Fruit fly (Drosophila melanogaster) whole organism, embryonic: ENCODE measurements around the gene RpS12.

Experiments used
- ATbp ChIP-seq: fragments of 200-800 bp; sonication (Bioruptor generic); optimal IDR thresholded peaks from 2 replicates; lab custom pipeline; 2017; ENCODE audit warnings: missing biosample characterization, mild to moderate bottlenecking, missing genetic modification characterization, missing genetic modification reagents
- Abd-B ChIP-seq: fragments of 200-800 bp; sonication (Bioruptor generic); optimal IDR thresholded peaks from 2 replicates; lab custom pipeline; 2018; ENCODE audit warnings: missing biosample characterization, mild to moderate bottlenecking, missing genetic modification characterization, moderate library complexity
- Adf1 ChIP-seq: fragments of 200-800 bp; sonication (Bioruptor generic); IDR thresholded peaks from 2 replicates; pipeline ENCODE4 v1.3.6; 2022; ENCODE audit warnings: missing biosample characterization, missing genetic modification characterization
- Atf3 ChIP-seq: fragments of 200-800 bp; sonication (Bioruptor generic); optimal IDR thresholded peaks from 3 replicates; lab custom pipeline; 2016; ENCODE audit warnings: missing biosample characterization, missing genetic modification characterization
- Atf6 ChIP-seq: fragments of 200-800 bp; sonication (Bioruptor generic); IDR thresholded peaks from 2 replicates; pipeline ENCODE4 v1.3.6; 2022; ENCODE audit warnings: missing biosample characterization, missing genetic modification characterization
- Blimp-1 ChIP-seq: fragments of 200-800 bp; sonication (Bioruptor generic); optimal IDR thresholded peaks from 3 replicates; lab custom pipeline; 2018; ENCODE audit warnings: missing biosample characterization, missing genetic modification characterization, mild to moderate bottlenecking, moderate library complexity, missing genetic modification reagents
- CG10274 ChIP-seq: fragments of 200-800 bp; sonication (Bioruptor generic); optimal IDR thresholded peaks from 3 replicates; lab custom pipeline; 2017; ENCODE audit warnings: missing biosample characterization, mild to moderate bottlenecking, missing genetic modification characterization
- CG11456 ChIP-seq: fragments of 200-800 bp; sonication (Bioruptor generic); IDR thresholded peaks from 3 replicates; pipeline ENCODE4 v1.3.6; 2022; ENCODE audit warnings: missing biosample characterization, missing genetic modification characterization
- CG13287 ChIP-seq: fragments of 200-800 bp; sonication (Bioruptor generic); IDR thresholded peaks from 2 replicates; pipeline ENCODE4 v1.3.6; 2022; ENCODE audit warnings: missing biosample characterization, missing genetic modification characterization; ENCODE audit not compliant: partially characterized antibody
- CG13624 ChIP-seq: fragments of 200-800 bp; sonication (Bioruptor generic); optimal IDR thresholded peaks from 2 replicates; lab custom pipeline; 2016; ENCODE audit warnings: missing biosample characterization, missing genetic modification characterization
- CG14860 ChIP-seq: fragments of 200-800 bp; sonication (Bioruptor generic); IDR thresholded peaks from 3 replicates; pipeline ENCODE4 v1.3.6; 2022; ENCODE audit warnings: missing biosample characterization, missing genetic modification characterization; ENCODE audit not compliant: partially characterized antibody
- CG15601 ChIP-seq: fragments of 200-800 bp; sonication (Bioruptor generic); optimal IDR thresholded peaks from 3 replicates; lab custom pipeline; 2019; ENCODE audit warnings: missing biosample characterization, mild to moderate bottlenecking, missing genetic modification characterization, moderate library complexity
- CG16863 ChIP-seq: fragments of 200-800 bp; sonication (Bioruptor generic); optimal IDR thresholded peaks from 3 replicates; lab custom pipeline; 2016; ENCODE audit warnings: missing biosample characterization, missing genetic modification characterization
- CG18262 ChIP-seq: fragments of 200-800 bp; optimal IDR thresholded peaks from 3 replicates; lab custom pipeline; 2019; ENCODE audit warnings: missing biosample characterization, mild to moderate bottlenecking, missing genetic modification characterization, moderate library complexity
- CG18764 ChIP-seq: fragments of 200-800 bp; sonication (Bioruptor generic); optimal IDR thresholded peaks from 3 replicates; lab custom pipeline; 2016; ENCODE audit warnings: missing biosample characterization, missing genetic modification characterization
- CG30403 ChIP-seq: fragments of 200-800 bp; sonication (Bioruptor generic); optimal IDR thresholded peaks from 3 replicates; lab custom pipeline; 2016; ENCODE audit warnings: missing biosample characterization, missing genetic modification characterization
- CG30431 ChIP-seq: fragments of 200-800 bp; sonication (Bioruptor generic); optimal IDR thresholded peaks from 2 replicates; lab custom pipeline; 2017; ENCODE audit warnings: missing biosample characterization, missing genetic modification characterization
- CG34376 ChIP-seq: fragments of 200-800 bp; sonication (Bioruptor generic); optimal IDR thresholded peaks from 2 replicates; lab custom pipeline; 2018; ENCODE audit warnings: missing biosample characterization, mild to moderate bottlenecking, missing genetic modification characterization
- CG3838 ChIP-seq: fragments of 200-800 bp; sonication (Bioruptor generic); optimal IDR thresholded peaks from 3 replicates; lab custom pipeline; 2016; ENCODE audit warnings: missing biosample characterization, missing genetic modification characterization
- CG4404 ChIP-seq: fragments of 200-800 bp; sonication (Bioruptor generic); IDR thresholded peaks from 2 replicates; pipeline ENCODE4 v1.3.6; 2022; ENCODE audit warnings: missing biosample characterization, missing genetic modification characterization
- CG4617 ChIP-seq: fragments of 200-800 bp; sonication (Bioruptor generic); optimal IDR thresholded peaks from 3 replicates; lab custom pipeline; 2016; ENCODE audit warnings: missing biosample characterization, missing genetic modification characterization, borderline replicate concordance
- CG6654 ChIP-seq: fragments of 200-800 bp; sonication (Bioruptor generic); optimal IDR thresholded peaks from 2 replicates; lab custom pipeline; 2017; ENCODE audit warnings: missing biosample characterization, mild to moderate bottlenecking, missing genetic modification characterization
- CG7987 ChIP-seq: fragments of 200-800 bp; sonication (Bioruptor generic); optimal IDR thresholded peaks from 2 replicates; lab custom pipeline; 2018; ENCODE audit warnings: missing biosample characterization, mild to moderate bottlenecking, missing genetic modification characterization, moderate library complexity
- CG9609 ChIP-seq: fragments of 200-800 bp; sonication (Bioruptor generic); optimal IDR thresholded peaks from 3 replicates; lab custom pipeline; 2016; ENCODE audit warnings: missing biosample characterization, missing genetic modification characterization
- Drgx ChIP-seq: fragments of 200-800 bp; sonication (Bioruptor generic); IDR thresholded peaks from 2 replicates; pipeline ENCODE4 v1.3.6; 2022; ENCODE audit warnings: missing biosample characterization, missing genetic modification characterization
- Ets65A ChIP-seq: fragments of 200-800 bp; sonication (Bioruptor generic); peaks from one replicate; lab custom pipeline; 2016; ENCODE audit warnings: missing biosample characterization, missing genetic modification characterization
- HLH54F ChIP-seq: fragments of 200-800 bp; sonication (Bioruptor generic); optimal IDR thresholded peaks from 3 replicates; lab custom pipeline; 2016; ENCODE audit warnings: missing biosample characterization, missing genetic modification characterization
- Lhr ChIP-seq: fragments of 200-800 bp; sonication (Bioruptor generic); optimal IDR thresholded peaks from 3 replicates; lab custom pipeline; 2017; ENCODE audit warnings: mild to moderate bottlenecking, missing biosample characterization, missing genetic modification reagents, missing genetic modification characterization
- Lpt ChIP-seq: fragments of >200 bp; optimal IDR thresholded peaks from 2 replicates; lab custom pipeline; 2018; ENCODE audit warnings: missing biosample characterization, missing genetic modification characterization
- Med ChIP-seq: fragments of 200-800 bp; sonication (Bioruptor generic); peaks from one replicate; lab custom pipeline; 2016; ENCODE audit warnings: missing biosample characterization, missing genetic modification characterization, mild to moderate bottlenecking, inconsistent platforms, moderate library complexity
- Rfx ChIP-seq: fragments of 200-800 bp; sonication (Bioruptor generic); IDR thresholded peaks from 2 replicates; pipeline ENCODE4 v1.3.6; 2022; ENCODE audit warnings: missing biosample characterization, missing genetic modification characterization
- Xrp1 ChIP-seq: fragments of 200-800 bp; sonication (Bioruptor generic); IDR thresholded peaks from 2 replicates; pipeline ENCODE4 v1.3.6; 2022; ENCODE audit warnings: missing biosample characterization, missing genetic modification characterization
- YL-1 ChIP-seq: fragments of 200-800 bp; sonication (Bioruptor generic); optimal IDR thresholded peaks from 3 replicates; lab custom pipeline; 2017; ENCODE audit warnings: missing biosample characterization, mild to moderate bottlenecking, missing genetic modification characterization
- cas ChIP-seq: fragments of 200-800 bp; sonication (Bioruptor generic); IDR thresholded peaks from 2 replicates; pipeline ENCODE4 v1.3.6; 2022; ENCODE audit warnings: missing biosample characterization, missing genetic modification characterization
- emc ChIP-seq: fragments of 200-800 bp; sonication (Bioruptor generic); optimal IDR thresholded peaks from 2 replicates; lab custom pipeline; 2016; ENCODE audit warnings: missing biosample characterization, missing genetic modification characterization
- eyg ChIP-seq: fragments of 200-800 bp; sonication (Bioruptor generic); optimal IDR thresholded peaks from 3 replicates; lab custom pipeline; 2016; ENCODE audit warnings: missing biosample characterization, missing genetic modification characterization
- hbn ChIP-seq: fragments of 200-800 bp; sonication (Bioruptor generic); IDR thresholded peaks from 2 replicates; pipeline ENCODE4 v1.3.6; 2022; ENCODE audit warnings: missing biosample characterization, missing genetic modification characterization; ENCODE audit not compliant: partially characterized antibody
- mld ChIP-seq: fragments of 200-800 bp; sonication (Bioruptor generic); IDR thresholded peaks from 3 replicates; pipeline ENCODE4 v1.3.6; 2022; ENCODE audit warnings: missing biosample characterization, missing genetic modification characterization; ENCODE audit not compliant: partially characterized antibody
- oc ChIP-seq: fragments of 200-800 bp; sonication (Bioruptor generic); optimal IDR thresholded peaks from 2 replicates; lab custom pipeline; 2018; ENCODE audit warnings: missing biosample characterization, mild to moderate bottlenecking, missing genetic modification characterization, moderate library complexity
- pros ChIP-seq: fragments of 200-800 bp; sonication (Bioruptor generic); optimal IDR thresholded peaks from 3 replicates; lab custom pipeline; 2019; ENCODE audit warnings: missing biosample characterization, mild to moderate bottlenecking, missing genetic modification characterization, moderate library complexity
- pum ChIP-seq: fragments of 200-800 bp; sonication (Bioruptor generic); optimal IDR thresholded peaks from 2 replicates; lab custom pipeline; 2016; ENCODE audit warnings: missing biosample characterization, missing genetic modification characterization
- run ChIP-seq: fragments of 200-800 bp; sonication (Bioruptor generic); optimal IDR thresholded peaks from 3 replicates; lab custom pipeline; 2018; ENCODE audit warnings: missing biosample characterization, mild to moderate bottlenecking, missing genetic modification characterization
- sd ChIP-seq: fragments of 200-800 bp; sonication (Bioruptor generic); optimal IDR thresholded peaks from 3 replicates; lab custom pipeline; 2018; ENCODE audit warnings: missing biosample characterization, mild to moderate bottlenecking, missing genetic modification characterization, moderate library complexity
- shn ChIP-seq: fragments of 200-800 bp; sonication (Bioruptor generic); optimal IDR thresholded peaks from 3 replicates; lab custom pipeline; 2016; ENCODE audit warnings: missing biosample characterization, missing genetic modification characterization
- sqz ChIP-seq: fragments of 200-800 bp; sonication (Bioruptor generic); optimal IDR thresholded peaks from 3 replicates; lab custom pipeline; 2018; ENCODE audit warnings: missing biosample characterization, mild to moderate bottlenecking, missing genetic modification characterization
- sug ChIP-seq: fragments of 200-800 bp; optimal IDR thresholded peaks from 2 replicates; lab custom pipeline; 2019; ENCODE audit warnings: missing biosample characterization, mild to moderate bottlenecking, missing genetic modification characterization, moderate library complexity
- tap ChIP-seq: fragments of 200-800 bp; optimal IDR thresholded peaks from 3 replicates; lab custom pipeline; 2019; ENCODE audit warnings: missing biosample characterization, mild to moderate bottlenecking, missing genetic modification characterization, moderate library complexity
- tgo ChIP-seq: fragments of 200-800 bp; sonication (Bioruptor generic); IDR thresholded peaks from 3 replicates; pipeline ENCODE4 v1.3.6; 2022; ENCODE audit warnings: missing biosample characterization, missing genetic modification characterization
- vnd ChIP-seq: fragments of 200-800 bp; sonication (Bioruptor generic); IDR thresholded peaks from 3 replicates; pipeline ENCODE4 v1.3.6; 2022; ENCODE audit warnings: missing biosample characterization, missing genetic modification characterization; ENCODE audit not compliant: partially characterized antibody

Gene RpS12

DNA sequence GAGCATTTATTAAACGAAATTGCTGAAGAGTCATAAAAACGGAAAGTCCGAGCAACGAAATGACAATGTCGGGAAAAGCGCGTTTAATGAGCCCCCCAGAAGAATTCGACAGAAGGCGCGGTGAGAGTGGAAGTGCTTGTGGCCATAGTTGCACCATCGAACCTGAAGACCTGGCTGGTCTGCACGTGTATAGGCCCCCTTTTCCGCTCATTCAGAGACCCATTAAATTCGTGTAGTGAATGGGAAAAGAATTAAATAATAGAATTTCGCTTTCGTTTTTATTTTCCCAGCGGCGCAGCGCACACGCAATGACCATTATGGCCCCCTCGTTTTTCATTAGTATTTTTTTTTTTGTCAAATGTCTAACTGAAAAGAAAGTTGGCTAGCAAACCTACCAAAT is 10.2 kb downstream of the RpS12 start (continued):
- TF ChIP-seq Xrp1 (GFP tag; lab: Robert Waterston, UW) (peak; percentile 22; the same call in 1 of the 2 replicates), Ets65A (GFP tag; lab: Kevin White, UChicago) (peak; percentile 4), CG6654 (GFP tag; lab: Kevin White, UChicago) (no peak), ATbp (GFP tag; lab: Kevin White, UChicago) (no peak), mld (no peak), CG14860 (0 out of 3 replicates have a peak, but pooled peaks have one; percentile 43), CG18764 (GFP tag; lab: Kevin White, UChicago) (peak; percentile 66), CG13287 (GFP tag; lab: Robert Waterston, UW) (no peak), CG34376 (no peak), Blimp-1 (GFP tag; lab: Kevin White, UChicago) (peak; percentile 89), CG15601 (tag; lab: Kevin White, UChicago) (no peak), pros (GFP tag; lab: Kevin White, UChicago) (no peak), sd (tag; lab: Kevin White, UChicago) (no peak), CG3838 (GFP tag; lab: Kevin White, UChicago) (no peak), CG4404 (GFP tag; lab: Robert Waterston, UW) (no peak)
- TF ChIP-seq, all 482 proteins: peak for 16

DNA sequence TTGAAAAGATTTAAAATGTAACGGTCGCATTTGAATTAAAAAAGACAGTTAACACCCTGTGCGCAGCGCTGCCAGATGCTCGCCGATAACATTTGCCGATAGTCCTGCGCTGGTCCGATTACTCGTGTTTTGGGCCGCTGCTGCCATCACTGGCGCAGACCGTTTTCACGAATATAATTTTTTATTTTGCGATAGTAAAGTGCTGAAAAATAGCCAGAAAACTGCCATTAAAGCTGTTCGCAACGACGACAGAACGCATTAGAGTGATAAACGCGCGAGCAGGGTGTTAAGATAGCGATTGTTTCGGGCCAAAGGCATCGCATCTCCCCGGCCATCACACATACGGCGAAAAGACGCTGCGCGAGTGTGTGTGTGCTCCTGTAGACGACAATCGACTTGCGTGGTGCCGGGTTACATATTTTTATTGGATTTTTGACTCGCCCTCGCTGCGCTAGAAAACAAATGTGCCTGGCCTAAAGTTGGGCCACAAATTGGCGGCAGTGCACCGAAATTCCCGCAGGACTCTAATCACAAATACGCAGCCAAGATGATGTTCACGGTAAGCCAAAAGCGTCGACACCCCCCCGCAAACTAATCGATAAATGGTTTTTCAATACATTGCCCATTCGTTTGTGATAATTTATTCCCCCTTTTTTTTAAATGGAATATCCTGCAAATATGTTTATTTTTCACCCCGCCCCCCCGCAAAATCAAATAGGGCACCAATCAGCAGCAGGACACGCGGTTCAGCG is 13.7 kb downstream of the RpS12 start, which contains the start of gene Srrm1:
TSS of gene Srrm1 (plus strand) at position 116 of the 752 bp plus-strand sequence.
- no peak for TF ChIP-seq tgo (GFP tag; lab: Robert Waterston, UW)
- TF ChIP-seq sug (tag; lab: Kevin White, UChicago) = peak; percentile 83
- peak; percentile 65 for TF ChIP-seq Adf1
- peak; percentile 23 for TF ChIP-seq Abd-B (GFP tag; lab: Kevin White, UChicago)
- TF ChIP-seq cas = no peak
- no peak for TF ChIP-seq sqz
- TF ChIP-seq shn (GFP tag; lab: Kevin White, UChicago) = peak; percentile 45
- peak; percentile 87 for TF ChIP-seq hbn (GFP tag; lab: Robert Waterston, UW)
- TF ChIP-seq CG11456 (GFP tag; lab: Robert Waterston, UW) = peak; percentile 17; the same call in 1 of the 3 replicates
- peak; percentile 6 for TF ChIP-seq CG16863
- TF ChIP-seq YL-1 (GFP tag; lab: Kevin White, UChicago) = peak; percentile 86
- no peak for TF ChIP-seq CG30431 (GFP tag; lab: Kevin White, UChicago)
- TF ChIP-seq Atf6 (GFP tag; lab: Robert Waterston, UW) = no peak
- TF ChIP-seq CG30403 (GFP tag; lab: Kevin White, UChicago) = peak; percentile 59
- no peak for TF ChIP-seq tap (tag; lab: Kevin White, UChicago)
- TF ChIP-seq CG7987 (GFP tag; lab: Kevin White, UChicago) = peak; percentile 31
- TF ChIP-seq CG4617 (GFP tag; lab: Kevin White, UChicago) = peak; percentile 90
- peak; percentile 53 for TF ChIP-seq oc (tag; lab: Kevin White, UChicago)
- TF ChIP-seq Rfx = peak; percentile 66
- no peak for TF ChIP-seq run (tag; lab: Kevin White, UChicago)
- TF ChIP-seq Drgx = no peak
- peak; percentile 38 for TF ChIP-seq pum (GFP tag; lab: Kevin White, UChicago)
- TF ChIP-seq emc (GFP tag; lab: Kevin White, UChicago) = no peak
- TF ChIP-seq CG10274 (GFP tag; lab: Kevin White, UChicago) = no peak
- peak; percentile 94 for TF ChIP-seq Med
- peak; percentile 25 for TF ChIP-seq CG18262 (tag; lab: Kevin White, UChicago)
- TF ChIP-seq Lpt (GFP tag; lab: Kevin White, UChicago) = no peak
- TF ChIP-seq CG13624 (GFP tag; lab: Kevin White, UChicago) = peak; percentile 75
- TF ChIP-seq Atf3 = peak; percentile 30
- peak; percentile 64 for TF ChIP-seq HLH54F (GFP tag; lab: Kevin White, UChicago)
- peak; percentile 88 for TF ChIP-seq vnd (GFP tag; lab: Robert Waterston, UW)
- peak; percentile 1 for TF ChIP-seq eyg (GFP tag; lab: Kevin White, UChicago)
- peak; percentile 76 for TF ChIP-seq Lhr (GFP tag; lab: Kevin White, UChicago)
- peak; percentile 29 for TF ChIP-seq CG9609
